Worm (Caenorhabditis elegans) whole organism, young adult: ENCODE measurements around the gene T28H11.7.

ENCODE experiments used
- B0261.1 ChIP-seq: sonication (generic microtip); optimal IDR thresholded peaks from 2 replicates; lab custom pipeline; 2016; ENCODE audit warnings: mild to moderate bottlenecking, missing genetic modification characterization, moderate library complexity, missing compliant biosample characterization
- B0336.3 ChIP-seq: fragments of 200-800 bp; sonication (Bioruptor generic); IDR thresholded peaks from 2 replicates; pipeline ENCODE4 v1.3.6; 2022; ENCODE audit warnings: missing genetic modification characterization, missing compliant biosample characterization
- C06A6.2 ChIP-seq: fragments of 200-800 bp; sonication (Bioruptor generic); conservative IDR thresholded peaks from 2 replicates; pipeline ENCODE4 v1.3.6; 2022; ENCODE audit warnings: missing genetic modification characterization, missing compliant biosample characterization
- F23B12.7 ChIP-seq: sonication (generic microtip); optimal IDR thresholded peaks from 2 replicates; lab custom pipeline; 2017; ENCODE audit warnings: missing genetic modification characterization, mild to moderate bottlenecking, missing compliant biosample characterization, antibody characterized with exemption, moderate library complexity; ENCODE audit not compliant: insufficient read depth
- F57C9.4 ChIP-seq: sonication (generic microtip); optimal IDR thresholded peaks from 2 replicates; lab custom pipeline; 2017; ENCODE audit warnings: mild to moderate bottlenecking, missing genetic modification characterization, missing compliant biosample characterization
- T26A5.8 ChIP-seq: sonication (generic microtip); optimal IDR thresholded peaks from 2 replicates; lab custom pipeline; 2016; ENCODE audit warnings: missing genetic modification characterization, missing compliant biosample characterization
- akir-1 ChIP-seq: fragments of 200-800 bp; sonication (Bioruptor generic); optimal IDR thresholded peaks from 2 replicates; lab custom pipeline; 2018; ENCODE audit warnings: mild to moderate bottlenecking, missing genetic modification characterization, moderate library complexity, missing compliant biosample characterization
- ama-1 ChIP-seq, 3 experiments: fragments of 150-350 bp in 1 of 3; sonication (generic microtip) in 2 of 3; optimal IDR thresholded peaks; 2 replicates each; lab custom pipeline; 2014 to 2018; ENCODE audit warnings: missing biosample characterization in 2 of 3, missing genetic modification characterization in 2 of 3, missing genetic modification reagents in 2 of 3
- aptf-3 ChIP-seq: fragments of 200-800 bp; sonication (Bioruptor generic); IDR thresholded peaks from 2 replicates; pipeline ENCODE4 v1.3.6; 2022; ENCODE audit warnings: missing genetic modification characterization, missing compliant biosample characterization
- bed-2 ChIP-seq: fragments of 200-800 bp; sonication (Bioruptor generic); IDR thresholded peaks from 2 replicates; pipeline ENCODE4 v1.3.6; 2022; ENCODE audit warnings: missing genetic modification reagents, missing genetic modification characterization, missing compliant biosample characterization
- cebp-2 ChIP-seq: fragments of 200-800 bp; sonication (Bioruptor generic); IDR thresholded peaks from 2 replicates; pipeline ENCODE4 v1.3.6; 2022; ENCODE audit warnings: missing genetic modification characterization, missing compliant biosample characterization
- ceh-100 ChIP-seq: fragments of 200-800 bp; sonication (Bioruptor generic); IDR thresholded peaks from 2 replicates; pipeline ENCODE4 v1.3.6; 2022; ENCODE audit warnings: missing genetic modification reagents, missing genetic modification characterization, missing compliant biosample characterization
- ceh-58 ChIP-seq: fragments of 200-800 bp; sonication (Bioruptor generic); IDR thresholded peaks from 2 replicates; pipeline ENCODE4 v1.3.6; 2022; ENCODE audit warnings: missing genetic modification characterization, missing compliant biosample characterization
- ceh-79 ChIP-seq: sonication (generic microtip); optimal IDR thresholded peaks from 2 replicates; lab custom pipeline; 2017; ENCODE audit warnings: mild to moderate bottlenecking, missing genetic modification characterization, missing compliant biosample characterization
- ceh-91 ChIP-seq: fragments of 200-800 bp; sonication (Bioruptor generic); IDR thresholded peaks from 2 replicates; pipeline ENCODE4 v1.3.6; 2022; ENCODE audit warnings: missing genetic modification reagents, missing genetic modification characterization, missing compliant biosample characterization
- chd-7 ChIP-seq: sonication (generic microtip); optimal IDR thresholded peaks from 2 replicates; lab custom pipeline; 2016; ENCODE audit warnings: mild to moderate bottlenecking, missing genetic modification characterization, moderate library complexity, missing compliant biosample characterization
- dpl-1 ChIP-seq: fragments of 150-350 bp; optimal IDR thresholded peaks from 2 replicates; lab custom pipeline; 2014; ENCODE audit warnings: missing biosample characterization, missing genetic modification reagents, missing genetic modification characterization
- egrh-3 ChIP-seq: fragments of 200-800 bp; sonication (Bioruptor generic); IDR thresholded peaks from 2 replicates; pipeline ENCODE4 v1.3.6; 2022; ENCODE audit warnings: missing genetic modification reagents, missing genetic modification characterization, missing compliant biosample characterization
- fkh-3 ChIP-seq: sonication (generic microtip); optimal IDR thresholded peaks from 2 replicates; lab custom pipeline; 2016; ENCODE audit warnings: mild to moderate bottlenecking, missing genetic modification characterization, missing compliant biosample characterization
- hlh-12 ChIP-seq: sonication (generic microtip); optimal IDR thresholded peaks from 2 replicates; lab custom pipeline; 2016; ENCODE audit warnings: missing genetic modification characterization, missing compliant biosample characterization
- let-607 ChIP-seq, 2 experiments: fragments of 200-800 bp in 1 of 2; sonication (Bioruptor generic) in 1 of 2; sonication (generic microtip) in 1 of 2; optimal IDR thresholded peaks; 2 replicates each; lab custom pipeline; 2016 to 2018; ENCODE audit warnings: mild to moderate bottlenecking in 2 of 2, missing compliant biosample characterization in 2 of 2, missing genetic modification characterization in 2 of 2, moderate library complexity in 2 of 2, missing genotype in 1 of 2
- lin-40 ChIP-seq: sonication (generic microtip); optimal IDR thresholded peaks from 2 replicates; lab custom pipeline; 2016; ENCODE audit warnings: missing genetic modification characterization, mild to moderate bottlenecking, missing compliant biosample characterization, missing genotype, missing genetic modification reagents
- lir-1 ChIP-seq: fragments of 200-800 bp; sonication (Bioruptor generic); conservative IDR thresholded peaks from 2 replicates; pipeline ENCODE4 v1.3.6; 2022; ENCODE audit warnings: missing genetic modification reagents, missing genetic modification characterization, missing compliant biosample characterization
- madf-10 ChIP-seq: sonication (generic microtip); optimal IDR thresholded peaks from 2 replicates; lab custom pipeline; 2016; ENCODE audit warnings: mild to moderate bottlenecking, missing genetic modification characterization, missing compliant biosample characterization
- madf-3 ChIP-seq: fragments of 200-800 bp; sonication (Bioruptor generic); IDR thresholded peaks from 2 replicates; pipeline ENCODE4 v1.3.6; 2022; ENCODE audit warnings: missing genetic modification reagents, missing genetic modification characterization, missing compliant biosample characterization
- madf-8 ChIP-seq: fragments of 200-800 bp; sonication (Bioruptor generic); conservative IDR thresholded peaks from 2 replicates; pipeline ENCODE4 v1.3.6; 2022; ENCODE audit warnings: missing genetic modification reagents, missing genetic modification characterization, missing compliant biosample characterization
- mcd-1 ChIP-seq: fragments of 200-800 bp; sonication (Bioruptor generic); IDR thresholded peaks from 2 replicates; pipeline ENCODE4 v1.3.6; 2022; ENCODE audit warnings: missing genetic modification reagents, missing genetic modification characterization, missing compliant biosample characterization
- pbrm-1 ChIP-seq: fragments of 200-800 bp; sonication (Bioruptor generic); IDR thresholded peaks from 2 replicates; pipeline ENCODE4 v1.3.6; 2022; ENCODE audit warnings: missing genetic modification reagents, missing genetic modification characterization, missing compliant biosample characterization
- rcor-1 ChIP-seq: fragments of 200-800 bp; sonication (Bioruptor generic); IDR thresholded peaks from 2 replicates; pipeline ENCODE4 v1.3.6; 2022; ENCODE audit warnings: missing genetic modification reagents, missing genetic modification characterization, missing compliant biosample characterization
- rpc-1 ChIP-seq, 2 experiments: fragments of 150-350 bp in 1 of 2; sonication (generic microtip) in 1 of 2; optimal IDR thresholded peaks; 2 replicates each; lab custom pipeline; 2014 to 2018; ENCODE audit warnings: missing biosample characterization in 1 of 2, missing genetic modification characterization in 1 of 2, missing genetic modification reagents in 1 of 2, missing genotype in 1 of 2
- snpc-1.3 ChIP-seq: sonication (generic microtip); optimal IDR thresholded peaks from 2 replicates; lab custom pipeline; 2017; ENCODE audit warnings: missing genetic modification characterization, mild to moderate bottlenecking, missing compliant biosample characterization, antibody characterized with exemption, moderate library complexity, missing genotype, missing genetic modification reagents; ENCODE audit not compliant: insufficient read depth
- snpc-3.4 ChIP-seq: sonication (generic microtip); optimal IDR thresholded peaks from 2 replicates; lab custom pipeline; 2017; ENCODE audit warnings: missing genetic modification characterization, mild to moderate bottlenecking, missing compliant biosample characterization, antibody characterized with exemption, moderate library complexity, missing genotype, missing genetic modification reagents
- somi-1 ChIP-seq: fragments of 200-800 bp; sonication (Bioruptor generic); optimal IDR thresholded peaks from 2 replicates; lab custom pipeline; 2018; ENCODE audit warnings: mild to moderate bottlenecking, missing genetic modification characterization, missing compliant biosample characterization
- sptf-2 ChIP-seq: fragments of 200-800 bp; sonication (Bioruptor generic); optimal IDR thresholded peaks from 2 replicates; lab custom pipeline; 2018; ENCODE audit warnings: mild to moderate bottlenecking, missing genetic modification characterization, missing compliant biosample characterization
- tbp1 ChIP-seq: fragments of 200-800 bp; sonication (Bioruptor generic); optimal IDR thresholded peaks from 2 replicates; lab custom pipeline; 2018; ENCODE audit warnings: mild to moderate bottlenecking, missing genetic modification characterization, missing compliant biosample characterization
- tbx-9 ChIP-seq: sonication (generic microtip); optimal IDR thresholded peaks from 2 replicates; lab custom pipeline; 2016; ENCODE audit warnings: borderline replicate concordance, missing genetic modification characterization, inconsistent platforms, missing compliant biosample characterization
- unc-130 ChIP-seq: sonication (generic microtip); optimal IDR thresholded peaks from 2 replicates; lab custom pipeline; 2016; ENCODE audit warnings: missing genetic modification reagents, missing genetic modification characterization, missing compliant biosample characterization
- zfh-2 ChIP-seq: fragments of 200-800 bp; sonication (Bioruptor generic); conservative IDR thresholded peaks from 2 replicates; pipeline ENCODE4 v1.3.6; 2022; ENCODE audit warnings: missing genetic modification reagents, missing genetic modification characterization, missing compliant biosample characterization

The T28H11.7 gene

DNA sequence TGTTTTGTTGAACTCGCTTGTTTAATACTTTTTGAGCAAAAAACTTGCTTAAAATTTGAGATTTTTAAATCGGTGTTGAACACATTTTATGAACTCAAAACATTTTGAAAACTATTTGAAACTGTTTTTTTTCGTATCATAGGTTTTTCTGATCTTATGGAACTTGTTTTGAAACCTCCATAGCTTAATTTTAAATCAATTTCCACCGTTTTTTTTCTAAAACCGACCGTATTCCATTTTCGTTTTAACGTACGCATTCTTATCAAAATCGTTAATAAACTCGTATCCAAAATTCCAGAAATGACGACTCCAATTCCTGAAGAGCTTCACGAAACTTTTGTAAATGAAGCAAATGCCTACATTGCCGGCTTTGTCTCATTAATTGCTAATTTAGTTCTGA, 8.6 kb downstream of the T28H11.7 start, which contains the start of gene srm-2:
Gene srm-2, plus strand, starts transcription at position 301 of the 400 bp plus-strand sequence.
- TF ChIP-seq F23B12.7 (tag; lab: Kevin White, UChicago) (no peak), madf-10 (tag; lab: Kevin White, UChicago) (no peak), snpc-1.3 (tag; lab: Kevin White, UChicago) (no peak), let-607 (tag; optimal IDR thresholded peaks at IDR 0.05; lab: Kevin White, UChicago) (no peak), pbrm-1 (GFP tag; lab: Robert Waterston, UW) (no peak), B0261.1 (no peak), chd-7 (tag; lab: Kevin White, UChicago) (no peak), ceh-91 (GFP tag; lab: Robert Waterston, UW) (no peak), T26A5.8 (tag; lab: Kevin White, UChicago) (no peak), rcor-1 (GFP tag; lab: Robert Waterston, UW) (no peak), sptf-2 (GFP tag; lab: Kevin White, UChicago) (no peak), ama-1 (optimal IDR thresholded peaks at IDR 0.05; lab: Kevin White, UChicago) (no peak), ama-1 (GFP tag; optimal IDR thresholded peaks at IDR 0.05; lab: Kevin White, UChicago) (no peak), ceh-79 (tag; lab: Kevin White, UChicago) (no peak)
- TF ChIP-seq, all 124 proteins: peak for 0

DNA sequence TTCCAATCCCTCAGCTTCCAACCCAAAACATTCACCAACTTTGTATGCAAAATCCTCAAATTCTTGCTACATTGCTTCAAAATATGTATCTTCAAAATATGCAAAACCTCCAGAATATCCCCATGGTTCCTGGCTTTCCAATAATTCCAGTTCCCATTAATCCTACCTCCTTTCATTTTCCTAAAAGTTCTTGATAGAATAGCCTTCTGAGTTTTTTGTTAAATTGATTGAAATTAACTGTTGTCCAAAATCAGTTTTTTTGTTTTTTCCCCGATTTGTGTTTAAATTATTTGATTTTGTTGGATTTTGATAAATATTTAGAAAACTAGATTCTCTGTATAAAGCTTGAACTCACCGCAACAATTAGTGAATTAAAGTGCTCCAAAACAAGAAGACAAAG, 11.8 kb downstream of the T28H11.7 start:
- TF ChIP-seq madf-3 (no peak), F57C9.4 (no peak), tbp1 (no peak), lin-40 (tag; lab: Kevin White, UChicago) (no peak), mcd-1 (GFP tag; lab: Robert Waterston, UW) (no peak), bed-2 (GFP tag; lab: Robert Waterston, UW) (no peak), ceh-100 (GFP tag; lab: Robert Waterston, UW) (no peak), dpl-1 (GFP tag; lab: Kevin White, UChicago) (no peak), snpc-3.4 (tag; lab: Kevin White, UChicago) (no peak), C06A6.2 (GFP tag; lab: Robert Waterston, UW) (no peak), aptf-3 (no peak), tbx-9 (tag; lab: Kevin White, UChicago) (no peak), F23B12.7 (tag; lab: Kevin White, UChicago) (no peak)

DNA sequence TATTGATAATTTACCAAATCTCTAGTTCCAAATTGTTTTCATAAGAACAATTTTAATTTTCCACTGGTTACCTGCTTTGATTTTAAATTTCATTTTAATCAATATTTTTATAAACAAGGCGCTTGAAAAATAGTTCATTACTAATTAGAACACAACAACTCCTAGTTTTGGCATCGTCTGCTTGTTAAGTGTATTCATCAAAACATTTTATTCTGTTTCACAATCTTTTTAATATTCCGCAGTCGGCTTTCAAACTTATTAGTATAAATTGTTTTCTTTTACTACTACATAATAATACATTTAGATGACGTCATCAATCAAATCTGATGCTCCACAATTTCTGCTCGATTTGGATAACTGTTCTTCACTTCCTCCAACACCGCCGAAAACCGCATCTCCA, 14.5 kb downstream of the T28H11.7 start, which contains the start of gene pes-1:
Gene pes-1, plus strand, starts transcription at position 301 of the 400 bp plus-strand sequence.
- TF ChIP-seq lir-1 (no peak), akir-1 (GFP tag; lab: Kevin White, UChicago) (no peak)
- TF ChIP-seq, all 124 proteins: peak for 0

DNA sequence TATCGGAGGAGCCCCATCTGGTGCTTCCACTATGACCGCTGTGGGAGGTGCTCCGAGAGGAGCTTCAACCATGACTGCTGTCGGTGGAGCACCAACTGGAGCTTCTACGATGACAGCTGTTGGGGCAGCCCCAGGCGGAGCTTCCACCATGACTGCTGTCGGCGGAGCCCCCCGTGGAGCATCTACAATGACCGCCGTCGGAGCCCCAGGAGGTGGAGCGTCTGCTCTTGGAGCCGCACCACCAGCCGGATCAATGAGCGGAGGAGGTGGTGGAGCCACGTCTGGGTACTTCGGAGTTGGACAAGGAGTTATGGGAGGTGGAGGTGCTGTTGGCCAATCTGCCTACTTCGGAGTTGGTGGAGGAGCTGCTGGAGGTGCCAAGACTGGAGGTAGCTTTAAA, 20.0 kb downstream of the T28H11.7 start:
- peak; percentile 70 for TF ChIP-seq zfh-2 (GFP tag; lab: Robert Waterston, UW)
- TF ChIP-seq egrh-3 (GFP tag; lab: Robert Waterston, UW), result peak; percentile 86
- TF ChIP-seq B0336.3, result no peak

DNA sequence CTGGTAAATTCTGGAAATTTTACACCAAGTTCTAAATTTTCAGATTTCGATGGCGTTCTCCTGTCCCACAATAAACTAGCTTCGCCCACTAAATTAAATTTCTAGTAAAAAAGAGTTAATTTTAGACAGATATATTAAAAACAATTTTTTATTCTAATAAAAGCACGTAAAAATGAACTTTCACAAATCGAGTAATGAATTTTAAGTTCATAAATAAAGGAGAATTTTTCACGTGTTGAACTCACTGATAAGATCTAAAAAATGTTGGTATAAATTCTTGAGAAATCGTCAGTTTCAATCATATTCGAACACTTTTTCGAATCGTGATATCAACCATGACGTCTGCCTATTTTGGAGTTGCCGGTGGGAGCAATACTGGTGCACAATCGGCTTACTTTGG, 21.1 kb downstream of the T28H11.7 start, which contains the start of gene ssq-2:
Gene ssq-2, plus strand, starts transcription at position 301 of the 400 bp plus-strand sequence.
- TF ChIP-seq madf-8 (GFP tag; lab: Robert Waterston, UW), result no peak
- no peak for TF ChIP-seq ceh-100 (GFP tag; lab: Robert Waterston, UW)
- TF ChIP-seq somi-1 (GFP tag; lab: Kevin White, UChicago), result no peak
- no peak for TF ChIP-seq fkh-3 (tag; lab: Kevin White, UChicago)
- no peak for TF ChIP-seq ceh-58 (GFP tag; lab: Robert Waterston, UW)
- TF ChIP-seq unc-130 (GFP tag; lab: Kevin White, UChicago), result no peak
- no peak for TF ChIP-seq hlh-12
- no peak for TF ChIP-seq cebp-2 (GFP tag; lab: Robert Waterston, UW)
- TF ChIP-seq rpc-1 (optimal IDR thresholded peaks at IDR 0.05; lab: Kevin White, UChicago), result no peak
- TF ChIP-seq rpc-1 (tag; optimal IDR thresholded peaks at IDR 0.05; lab: Kevin White, UChicago), result no peak
- no peak for TF ChIP-seq mcd-1 (GFP tag; lab: Robert Waterston, UW)
- TF ChIP-seq, all 124 proteins: peak for 0
